Fruit fly (Drosophila melanogaster) S2 (cell line): ENCODE results near the gene MICU1.

Experiments used
- CG8478 ChIP-seq: fragments of >200 bp; optimal IDR thresholded peaks from 2 replicates; lab custom pipeline; 2018
- CTCF ChIP-seq, 2 experiments: fragments of >200 bp; optimal IDR thresholded peaks; 2 replicates each; lab custom pipeline; 2018

DNA sequence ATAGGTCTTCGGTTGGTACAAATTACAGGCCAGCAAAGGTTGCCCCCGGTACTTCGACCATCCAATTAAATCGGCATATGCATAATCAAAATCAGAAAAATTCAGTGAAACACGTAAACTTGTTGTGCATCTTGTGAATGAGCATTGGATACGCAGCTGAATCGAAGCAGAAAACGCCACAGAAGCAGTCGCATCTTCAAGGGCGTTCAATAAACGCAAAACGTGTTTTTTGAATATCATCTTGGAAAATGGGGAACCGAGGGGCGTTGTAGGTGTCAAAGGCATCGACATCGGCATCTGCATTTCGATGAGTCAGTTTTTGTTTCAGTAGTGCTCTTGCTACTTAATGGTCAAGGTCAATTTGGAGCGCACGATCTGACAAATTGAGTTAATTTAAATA is 7.7 kb upstream of the MICU1 start:
- TF ChIP-seq CTCF (optimal IDR thresholded peaks at IDR 0.05; lab: Kevin White, UChicago) (no peak), CG8478 (no peak)
